Worm (Caenorhabditis elegans): ENCODE data around the gene nos-3.
"Not testable (repeated sequence)": the region's sequence is repeated elsewhere in the genome, so short reads cannot be mapped to it uniquely, and the experiment has no call there.

DNA sequence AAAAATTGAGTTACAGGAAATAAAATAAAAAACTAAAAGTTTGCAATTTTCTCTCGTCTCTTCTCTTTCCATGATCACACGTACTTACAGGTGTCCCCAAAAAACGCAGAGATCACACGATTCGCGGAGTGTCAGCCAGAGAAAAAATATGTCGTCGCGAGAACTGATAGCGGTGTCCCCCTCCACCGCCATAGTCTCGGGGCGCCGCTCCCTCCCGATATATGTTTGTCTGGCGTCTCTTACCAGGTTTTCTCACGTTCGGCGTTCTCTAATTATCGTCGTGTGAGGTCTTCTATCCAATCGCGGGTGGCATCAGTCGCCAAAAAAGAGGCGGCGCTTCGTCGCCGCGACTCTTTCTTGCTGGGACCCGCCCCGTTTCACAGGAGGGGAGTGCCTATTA, 14.3 kb upstream of the nos-3 start, which contains the start of gene mab-3:
- TF ChIP-seq nfya-1 (tag; optimal IDR thresholded peaks at IDR 0.05); npax-4 (tag; optimal IDR thresholded peaks at IDR 0.05); lin-11 (tag; optimal IDR thresholded peaks at IDR 0.05); C38D4.7 (GFP tag; optimal IDR thresholded peaks at IDR 0.05); pros-1 (tag; optimal IDR thresholded peaks at IDR 0.05); hlh-15 (tag; optimal IDR thresholded peaks at IDR 0.05); elt-4 (tag; optimal IDR thresholded peaks at IDR 0.05); fkh-10 (GFP tag; optimal IDR thresholded peaks at IDR 0.05); ceh-48 (tag; optimal IDR thresholded peaks at IDR 0.05): not testable (repeated sequence)
